Worm (Caenorhabditis elegans) whole organism, L4 larva: ENCODE results near the gene Y102A11A.3.

ENCODE experiments used
- arid-1 ChIP-seq: fragments of 200-800 bp; sonication (Bioruptor generic); conservative IDR thresholded peaks from 2 replicates; pipeline ENCODE4 v1.3.6; 2022; ENCODE audit warnings: missing genetic modification reagents, missing genetic modification characterization, missing compliant biosample characterization
- mxl-2 ChIP-seq: fragments of 200-800 bp; sonication (Bioruptor generic); conservative IDR thresholded peaks from 2 replicates; pipeline ENCODE4 v1.3.6; 2022; ENCODE audit warnings: missing genetic modification reagents, missing genetic modification characterization, missing compliant biosample characterization
- nhr-77 ChIP-seq: fragments of 150-350 bp; optimal IDR thresholded peaks from 2 replicates; lab custom pipeline; 2014; ENCODE audit warnings: missing biosample characterization, missing genetic modification characterization
- snpc-4 ChIP-seq: fragments of 150-350 bp; optimal IDR thresholded peaks from 2 replicates; lab custom pipeline; 2014; ENCODE audit warnings: missing biosample characterization, missing genetic modification characterization

DNA sequence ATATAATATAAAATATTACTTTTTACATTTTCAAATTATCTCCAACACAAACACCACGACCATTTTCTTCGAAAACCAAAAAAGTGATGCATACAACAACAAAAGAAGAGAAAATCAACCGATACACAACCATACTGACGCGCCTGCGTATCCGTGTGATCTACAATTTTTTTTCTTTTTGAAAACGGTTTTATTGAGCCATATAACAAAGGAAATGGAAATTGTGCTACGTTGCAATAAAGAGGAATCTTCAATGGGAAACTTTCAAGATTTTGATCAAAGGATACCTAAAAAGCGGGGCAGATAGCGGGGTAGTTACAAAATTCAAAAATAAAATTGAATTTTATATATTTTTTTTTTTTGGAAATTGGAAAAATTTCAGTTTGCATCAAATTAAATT lies 44.2 kb upstream of the Y102A11A.3 start, which contains the start of gene F52D2.5:
- TF ChIP-seq mxl-2 (GFP tag; lab: Robert Waterston, UW): no peak
- no peak for TF ChIP-seq arid-1 (GFP tag; lab: Robert Waterston, UW)
- TF ChIP-seq snpc-4 (tag; lab: Kevin White, UChicago): no peak
- no peak for TF ChIP-seq nhr-77
